Fruit fly (Drosophila melanogaster) whole organism, prepupa: ENCODE results near the gene CG43407.

Source experiments
- Blimp-1 ChIP-seq: fragments of 200-800 bp; sonication (Bioruptor generic); optimal IDR thresholded peaks from 3 replicates; lab custom pipeline; 2017; ENCODE audit warnings: missing biosample characterization, missing genetic modification characterization, mild to moderate bottlenecking, moderate library complexity, missing genetic modification reagents
- CG10631 ChIP-seq: fragments of 200-800 bp; sonication (Bioruptor generic); optimal IDR thresholded peaks from 2 replicates; lab custom pipeline; 2016; ENCODE audit warnings: missing biosample characterization, missing genetic modification characterization
- CG10669 ChIP-seq: fragments of 200-800 bp; sonication (Bioruptor generic); optimal IDR thresholded peaks from 3 replicates; lab custom pipeline; 2018; ENCODE audit warnings: missing biosample characterization, mild to moderate bottlenecking, missing genetic modification characterization, moderate library complexity
- CG11294 ChIP-seq: fragments of 200-800 bp; sonication (Bioruptor generic); IDR thresholded peaks from 2 replicates; pipeline ENCODE4 v1.3.6; 2022; ENCODE audit warnings: missing biosample characterization, missing genetic modification characterization
- CG11762 ChIP-seq: fragments of 200-800 bp; sonication (Bioruptor generic); optimal IDR thresholded peaks from 3 replicates; lab custom pipeline; 2016; ENCODE audit warnings: missing biosample characterization, missing genetic modification characterization; ENCODE audit not compliant: insufficient read depth
- CG11902 ChIP-seq: fragments of 200-800 bp; sonication (Bioruptor generic); optimal IDR thresholded peaks from 3 replicates; lab custom pipeline; 2016; ENCODE audit warnings: missing biosample characterization, missing genetic modification characterization
- CG1621 ChIP-seq: fragments of 200-800 bp; sonication (Bioruptor generic); optimal IDR thresholded peaks from 3 replicates; lab custom pipeline; 2018; ENCODE audit warnings: missing biosample characterization, mild to moderate bottlenecking, missing genetic modification characterization
- CG16779 ChIP-seq: fragments of 200-800 bp; sonication (Bioruptor generic); optimal IDR thresholded peaks from 3 replicates; lab custom pipeline; 2017; ENCODE audit warnings: missing biosample characterization, mild to moderate bottlenecking, missing genetic modification characterization
- CG3032 ChIP-seq: fragments of 200-800 bp; optimal IDR thresholded peaks from 2 replicates; lab custom pipeline; 2019; ENCODE audit warnings: missing biosample characterization, mild to moderate bottlenecking, missing genetic modification characterization, moderate library complexity
- CG34406 ChIP-seq: fragments of 200-800 bp; sonication (Bioruptor generic); optimal IDR thresholded peaks from 3 replicates; lab custom pipeline; 2016; ENCODE audit warnings: missing biosample characterization, missing genetic modification characterization
- CG3919 ChIP-seq: fragments of 200-800 bp; sonication (Bioruptor generic); optimal IDR thresholded peaks from 3 replicates; lab custom pipeline; 2016; ENCODE audit warnings: missing biosample characterization, missing genetic modification characterization
- CG4318 ChIP-seq: fragments of 200-800 bp; sonication (Bioruptor generic); optimal IDR thresholded peaks from 3 replicates; lab custom pipeline; 2017; ENCODE audit warnings: missing biosample characterization, mild to moderate bottlenecking, missing genetic modification characterization
- CG6276 ChIP-seq: fragments of 200-800 bp; sonication (Bioruptor generic); optimal IDR thresholded peaks from 2 replicates; lab custom pipeline; 2017; ENCODE audit warnings: missing biosample characterization, mild to moderate bottlenecking, missing genetic modification characterization
- CG6792 ChIP-seq: fragments of 200-800 bp; sonication (Bioruptor generic); optimal IDR thresholded peaks from 3 replicates; lab custom pipeline; 2016; ENCODE audit warnings: missing biosample characterization, missing genetic modification characterization
- CG6808 ChIP-seq: fragments of 200-800 bp; sonication (Bioruptor generic); optimal IDR thresholded peaks from 3 replicates; lab custom pipeline; 2017; ENCODE audit warnings: missing biosample characterization, missing genetic modification characterization, mild to moderate bottlenecking, moderate library complexity, missing genetic modification reagents
- CG6854 ChIP-seq: fragments of 200-800 bp; sonication (Bioruptor generic); optimal IDR thresholded peaks from 2 replicates; lab custom pipeline; 2017; ENCODE audit warnings: missing biosample characterization, mild to moderate bottlenecking, missing genetic modification characterization
- CG7368 ChIP-seq: fragments of 200-800 bp; sonication (Bioruptor generic); optimal IDR thresholded peaks from 3 replicates; lab custom pipeline; 2016; ENCODE audit warnings: missing biosample characterization, missing genetic modification characterization
- CG8119 ChIP-seq: fragments of 200-800 bp; sonication (Bioruptor generic); IDR thresholded peaks from 3 replicates; pipeline ENCODE4 v1.3.6; 2022; ENCODE audit warnings: missing biosample characterization, missing genetic modification characterization
- CG8319 ChIP-seq: fragments of 200-800 bp; sonication (Bioruptor generic); optimal IDR thresholded peaks from 3 replicates; lab custom pipeline; 2016; ENCODE audit warnings: missing biosample characterization, missing genetic modification characterization
- CG8632 ChIP-seq: fragments of 200-800 bp; sonication (Bioruptor generic); optimal IDR thresholded peaks from 3 replicates; lab custom pipeline; 2016; ENCODE audit warnings: missing biosample characterization, missing genetic modification characterization
- CG9139 ChIP-seq: fragments of 200-800 bp; sonication (Bioruptor generic); optimal IDR thresholded peaks from 3 replicates; lab custom pipeline; 2017; ENCODE audit warnings: missing biosample characterization, mild to moderate bottlenecking, missing genetic modification characterization
- Eip75B ChIP-seq: fragments of 200-800 bp; sonication (Bioruptor generic); optimal IDR thresholded peaks from 3 replicates; lab custom pipeline; 2016; ENCODE audit warnings: missing biosample characterization, missing genetic modification characterization
- Ets21C ChIP-seq: fragments of 200-800 bp; sonication (Bioruptor generic); optimal IDR thresholded peaks from 3 replicates; lab custom pipeline; 2016; ENCODE audit warnings: missing biosample characterization, missing genetic modification characterization
- Ets96B ChIP-seq: fragments of 200-800 bp; optimal IDR thresholded peaks from 2 replicates; lab custom pipeline; 2019; ENCODE audit warnings: missing biosample characterization, mild to moderate bottlenecking, missing genetic modification characterization, moderate library complexity
- Gug ChIP-seq: fragments of 200-800 bp; sonication (Bioruptor generic); IDR thresholded peaks from 2 replicates; pipeline ENCODE4 v1.3.6; 2022; ENCODE audit warnings: missing biosample characterization, missing genetic modification characterization
- Hr38 ChIP-seq: sonication (Bioruptor generic); optimal IDR thresholded peaks from 2 replicates; lab custom pipeline; 2016; ENCODE audit warnings: missing biosample characterization, missing genetic modification characterization
- Hr39 ChIP-seq: fragments of 200-800 bp; sonication (Bioruptor generic); optimal IDR thresholded peaks from 2 replicates; lab custom pipeline; 2016; ENCODE audit warnings: missing biosample characterization, missing genetic modification characterization
- Hr4 ChIP-seq: fragments of 200-800 bp; sonication (Bioruptor generic); optimal IDR thresholded peaks from 3 replicates; lab custom pipeline; 2016; ENCODE audit warnings: missing biosample characterization, missing genetic modification characterization
- Lpt ChIP-seq: fragments of 200-800 bp; sonication (Bioruptor generic); optimal IDR thresholded peaks from 3 replicates; lab custom pipeline; 2016; ENCODE audit warnings: missing biosample characterization, missing genetic modification characterization
- Met ChIP-seq: fragments of 200-800 bp; sonication (Bioruptor generic); optimal IDR thresholded peaks from 3 replicates; lab custom pipeline; 2016; ENCODE audit warnings: missing biosample characterization, missing genetic modification characterization
- OdsH ChIP-seq: fragments of 200-800 bp; sonication (Bioruptor generic); optimal IDR thresholded peaks from 3 replicates; lab custom pipeline; 2016; ENCODE audit warnings: missing biosample characterization, missing genetic modification characterization
- Smox ChIP-seq: fragments of 200-800 bp; sonication (Bioruptor generic); optimal IDR thresholded peaks from 3 replicates; lab custom pipeline; 2016; ENCODE audit warnings: missing biosample characterization, missing genetic modification characterization
- Sox14 ChIP-seq: fragments of 200-800 bp; sonication (Bioruptor generic); optimal IDR thresholded peaks from 3 replicates; lab custom pipeline; 2016; ENCODE audit warnings: missing biosample characterization, missing genetic modification characterization
- Sox15 ChIP-seq: fragments of 200-800 bp; sonication (Bioruptor generic); optimal IDR thresholded peaks from 3 replicates; lab custom pipeline; 2016; ENCODE audit warnings: missing biosample characterization, missing genetic modification characterization
- achi ChIP-seq: fragments of 200-800 bp; sonication (Bioruptor generic); optimal IDR thresholded peaks from 3 replicates; lab custom pipeline; 2016; ENCODE audit warnings: missing biosample characterization, missing genetic modification characterization
- acj6 ChIP-seq: fragments of 200-800 bp; sonication (Bioruptor generic); optimal IDR thresholded peaks from 3 replicates; lab custom pipeline; 2016; ENCODE audit warnings: missing biosample characterization, missing genetic modification characterization
- cyc ChIP-seq: fragments of 200-800 bp; sonication (Bioruptor generic); optimal IDR thresholded peaks from 3 replicates; lab custom pipeline; 2016; ENCODE audit warnings: missing biosample characterization, missing genetic modification characterization
- dsx ChIP-seq: fragments of 200-800 bp; optimal IDR thresholded peaks from 3 replicates; lab custom pipeline; 2019; ENCODE audit warnings: missing biosample characterization, mild to moderate bottlenecking, missing genetic modification characterization, moderate library complexity; ENCODE audit not compliant: poor library complexity, severe bottlenecking
- eg ChIP-seq: fragments of 200-800 bp; sonication (Bioruptor generic); IDR thresholded peaks from 3 replicates; pipeline ENCODE4 v1.3.6; 2022; ENCODE audit warnings: missing biosample characterization, missing genetic modification characterization
- esn ChIP-seq: fragments of 200-800 bp; sonication (Bioruptor generic); optimal IDR thresholded peaks from 2 replicates; lab custom pipeline; 2016; ENCODE audit warnings: missing biosample characterization, mild to moderate bottlenecking, missing genetic modification characterization, moderate library complexity
- fd59A ChIP-seq: fragments of 200-800 bp; sonication (Bioruptor generic); optimal IDR thresholded peaks from 2 replicates; lab custom pipeline; 2017; ENCODE audit warnings: missing biosample characterization, mild to moderate bottlenecking, missing genetic modification characterization, missing genetic modification reagents
- fd85E ChIP-seq: fragments of 200-800 bp; sonication (Bioruptor generic); optimal IDR thresholded peaks from 3 replicates; lab custom pipeline; 2016; ENCODE audit warnings: missing biosample characterization, missing genetic modification characterization
- fkh ChIP-seq: fragments of 200-800 bp; sonication (Bioruptor generic); optimal IDR thresholded peaks from 3 replicates; lab custom pipeline; 2017; ENCODE audit warnings: missing biosample characterization, mild to moderate bottlenecking, missing genetic modification characterization, moderate library complexity
- lz ChIP-seq: fragments of 200-800 bp; sonication (Bioruptor generic); optimal IDR thresholded peaks from 3 replicates; lab custom pipeline; 2016; ENCODE audit warnings: missing biosample characterization, missing genetic modification characterization
- net ChIP-seq: fragments of 200-800 bp; sonication (Bioruptor generic); optimal IDR thresholded peaks from 3 replicates; lab custom pipeline; 2016; ENCODE audit warnings: missing biosample characterization, missing genetic modification characterization
- salr ChIP-seq, 2 experiments: fragments of 200-800 bp; sonication (Bioruptor generic); optimal IDR thresholded peaks; 3 replicates each; lab custom pipeline; 2016 to 2018; ENCODE audit warnings: missing biosample characterization in 2 of 2, missing genetic modification characterization in 2 of 2, mild to moderate bottlenecking in 1 of 2
- spab ChIP-seq: fragments of 200-800 bp; sonication (Bioruptor generic); optimal IDR thresholded peaks from 2 replicates; lab custom pipeline; 2017; ENCODE audit warnings: missing biosample characterization, mild to moderate bottlenecking, missing genetic modification characterization, missing genetic modification reagents
- ss ChIP-seq, 2 experiments: fragments of 200-800 bp; sonication (Bioruptor generic); optimal IDR thresholded peaks; 2 replicates in 1 of 2; 3 replicates in 1 of 2; lab custom pipeline; 2017 to 2018; ENCODE audit warnings: mild to moderate bottlenecking in 2 of 2, missing biosample characterization in 2 of 2, missing genetic modification characterization in 2 of 2, moderate library complexity in 1 of 2
- svp ChIP-seq: fragments of 200-800 bp; sonication (Bioruptor generic); peaks from one replicate; lab custom pipeline; 2016; ENCODE audit warnings: missing biosample characterization, missing genetic modification characterization
- vri ChIP-seq: fragments of 200-800 bp; sonication (Bioruptor generic); optimal IDR thresholded peaks from 3 replicates; lab custom pipeline; 2016; ENCODE audit warnings: missing biosample characterization, mild to moderate bottlenecking, missing genetic modification characterization

CG43407 gene

dm6 chr3L:19086364-19087200, 33.4 kb upstream of the CG43407 start, which contains the start of gene Mkp3:
TSS of gene Mkp3 (minus strand) at chr3L:19086426.
- TF ChIP-seq CG34406 (GFP tag; lab: Kevin White, UChicago) = peak; percentile 88
- peak; percentile 82 for TF ChIP-seq CG10669 (GFP tag; lab: Kevin White, UChicago)
- TF ChIP-seq net (GFP tag; lab: Kevin White, UChicago) = peak; percentile 85
- TF ChIP-seq CG8119 (GFP tag; lab: Robert Waterston, UW) = peak; percentile 97
- TF ChIP-seq CG16779 (tag; lab: Kevin White, UChicago) = peak; percentile 88
- peak; percentile 87 for TF ChIP-seq CG6808
- peak; percentile 30 for TF ChIP-seq fd85E
- TF ChIP-seq CG8319 = peak; percentile 61
- TF ChIP-seq Met (GFP tag; lab: Kevin White, UChicago) = peak; percentile 73
- peak; percentile 51 for TF ChIP-seq Sox14 (GFP tag; lab: Kevin White, UChicago)
- peak; percentile 81 for TF ChIP-seq fkh (GFP tag; lab: Kevin White, UChicago)
- TF ChIP-seq CG8632 = peak; percentile 85
- TF ChIP-seq OdsH (GFP tag; lab: Kevin White, UChicago) = peak; percentile 88
- TF ChIP-seq CG6792 (GFP tag; lab: Kevin White, UChicago) = peak; percentile 80
- TF ChIP-seq Hr39 (GFP tag; lab: Kevin White, UChicago) = peak; percentile 51
- peak; percentile 54 for TF ChIP-seq cyc (GFP tag; lab: Kevin White, UChicago)
- TF ChIP-seq acj6 (GFP tag; lab: Kevin White, UChicago) = peak; percentile 87
- TF ChIP-seq CG6854 = peak; percentile 74
- peak; percentile 64 for TF ChIP-seq CG7368 (GFP tag; lab: Kevin White, UChicago)
- peak; percentile 55 for TF ChIP-seq CG11902 (GFP tag; lab: Kevin White, UChicago)
- TF ChIP-seq CG9139 (GFP tag; lab: Kevin White, UChicago) = peak; percentile 79
- peak; percentile 69 for TF ChIP-seq Hr4 (GFP tag; lab: Kevin White, UChicago)
- peak; percentile 79 for TF ChIP-seq esn
- TF ChIP-seq ss (GFP tag; optimal IDR thresholded peaks at IDR 0.05; lab: Kevin White, UChicago) = peak; percentile 87 to 88
- peak; percentile 83 for TF ChIP-seq CG4318 (GFP tag; lab: Kevin White, UChicago)
- peak; percentile 92 for TF ChIP-seq achi (GFP tag; lab: Kevin White, UChicago)
- peak; percentile 83 for TF ChIP-seq dsx
- peak; percentile 87 for TF ChIP-seq CG10631 (GFP tag; lab: Kevin White, UChicago)
- peak; percentile 81 for TF ChIP-seq CG11762
- peak; percentile 83 for TF ChIP-seq svp (GFP tag; lab: Kevin White, UChicago)
- TF ChIP-seq CG3032 = peak; percentile 91
- TF ChIP-seq CG6276 (GFP tag; lab: Kevin White, UChicago) = peak; percentile 93
- TF ChIP-seq CG11294 (GFP tag; lab: Robert Waterston, UW) = peak; percentile 87
- peak; percentile 91 for TF ChIP-seq Ets96B (tag; lab: Kevin White, UChicago)
- TF ChIP-seq Ets21C (GFP tag; lab: Kevin White, UChicago) = peak; percentile 14
- TF ChIP-seq fd59A = peak; percentile 83
- TF ChIP-seq salr (GFP tag; optimal IDR thresholded peaks at IDR 0.05; lab: Kevin White, UChicago) = peak; percentile 66 to 82
- TF ChIP-seq spab (GFP tag; lab: Kevin White, UChicago) = peak; percentile 89
- TF ChIP-seq CG1621 = peak; percentile 75
- peak; percentile 85 for TF ChIP-seq CG3919 (GFP tag; lab: Kevin White, UChicago)
- TF ChIP-seq Hr38 = no peak
- peak; percentile 63 for TF ChIP-seq lz
- TF ChIP-seq Lpt (GFP tag; lab: Kevin White, UChicago) = peak; percentile 86
- TF ChIP-seq Gug (GFP tag; lab: Robert Waterston, UW) = peak; percentile 91
- TF ChIP-seq Sox15 = peak; percentile 61
- TF ChIP-seq Eip75B (GFP tag; lab: Kevin White, UChicago) = peak; percentile 63
- TF ChIP-seq Blimp-1 (GFP tag; lab: Kevin White, UChicago) = peak; percentile 65
- peak; percentile 59 for TF ChIP-seq Smox (GFP tag; lab: Kevin White, UChicago)
- TF ChIP-seq vri (GFP tag; lab: Kevin White, UChicago) = peak; percentile 73
- TF ChIP-seq eg = peak; percentile 95
